Worm (Caenorhabditis elegans): ENCODE measurements around the gene Y110A2AL.7.
A peak's percentile ranks its signal among the peaks of the same experiment; 100 is the strongest.

ce11 chrII:2845674-2846073 lies 2.7 kb upstream of the Y110A2AL.7 start:
- TF ChIP-seq klf-2 (GFP tag; conservative IDR thresholded peaks at IDR 0.05), result no peak
- no peak for TF ChIP-seq T22C8.4 (GFP tag; IDR thresholded peaks at IDR 0.05)
- no peak for TF ChIP-seq ztf-23 (GFP tag; IDR thresholded peaks at IDR 0.05)
- no peak for TF ChIP-seq ztf-29 (GFP tag; IDR thresholded peaks at IDR 0.05)
- no peak for TF ChIP-seq ref-1 (GFP tag; conservative IDR thresholded peaks at IDR 0.05)
- no peak for TF ChIP-seq cog-1 (tag; optimal IDR thresholded peaks at IDR 0.05)
- TF ChIP-seq tab-1 (GFP tag; IDR thresholded peaks at IDR 0.05), result 0 out of 2 replicates have a peak, but pooled peaks have one; percentile 13
- no peak for TF ChIP-seq flt-1 (GFP tag; IDR thresholded peaks at IDR 0.05)

All from whole organism, midembryonic.